Worm (Caenorhabditis elegans): ENCODE measurements around the gene ZK856.16.

DNA sequence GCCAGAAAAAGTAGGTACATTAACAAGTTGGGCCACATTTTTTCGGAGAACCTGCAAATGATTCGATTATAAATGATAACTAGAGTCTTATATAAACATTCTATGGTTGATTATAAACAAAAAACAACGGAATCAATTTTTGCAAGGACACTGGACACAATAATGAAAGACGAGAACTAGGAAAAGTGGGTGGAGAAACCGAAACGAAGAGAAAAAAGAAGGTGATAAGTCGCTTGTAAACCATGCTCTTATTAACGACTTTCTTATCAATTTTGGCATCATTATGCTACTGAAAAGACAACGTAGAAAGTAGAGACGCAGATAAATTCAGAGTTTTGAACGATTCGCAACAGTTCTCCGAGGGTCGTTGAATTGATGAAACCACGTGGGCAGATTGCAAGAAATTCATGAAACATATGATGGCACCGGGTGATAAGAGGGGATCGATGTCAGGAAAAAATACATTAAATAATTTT is 15.3 kb downstream of the ZK856.16 start, which contains the start of gene ZK856.5:
- TF ChIP-seq mdl-1 (tag; optimal IDR thresholded peaks at IDR 0.05) (peak in 1 of 2 experiments; percentile 36), zag-1 (tag; optimal IDR thresholded peaks at IDR 0.05) (no peak), peb-1 (tag; optimal IDR thresholded peaks at IDR 0.05) (no peak), aly-2 (tag; optimal IDR thresholded peaks at IDR 0.05) (no peak), nhr-10 (tag; optimal IDR thresholded peaks at IDR 0.05) (no peak), fos-1 (tag; optimal IDR thresholded peaks at IDR 0.05) (peak; percentile 71), snpc-4 (tag; optimal IDR thresholded peaks at IDR 0.05) (no peak), egl-27 (tag; optimal IDR thresholded peaks at IDR 0.05) (no peak)

All from whole organism, L2 larva.